Fruit fly (Drosophila melanogaster): Measurements from ENCODE around the gene Alp12.

dm6 chr2L:19424307-19424902 lies 555 bp downstream of the Alp12 start:
- TF ChIP-seq CG8478 (optimal IDR thresholded peaks at IDR 0.05): no peak
- no peak for TF ChIP-seq CTCF (optimal IDR thresholded peaks at IDR 0.05)
